In the genomic region with DNA sequence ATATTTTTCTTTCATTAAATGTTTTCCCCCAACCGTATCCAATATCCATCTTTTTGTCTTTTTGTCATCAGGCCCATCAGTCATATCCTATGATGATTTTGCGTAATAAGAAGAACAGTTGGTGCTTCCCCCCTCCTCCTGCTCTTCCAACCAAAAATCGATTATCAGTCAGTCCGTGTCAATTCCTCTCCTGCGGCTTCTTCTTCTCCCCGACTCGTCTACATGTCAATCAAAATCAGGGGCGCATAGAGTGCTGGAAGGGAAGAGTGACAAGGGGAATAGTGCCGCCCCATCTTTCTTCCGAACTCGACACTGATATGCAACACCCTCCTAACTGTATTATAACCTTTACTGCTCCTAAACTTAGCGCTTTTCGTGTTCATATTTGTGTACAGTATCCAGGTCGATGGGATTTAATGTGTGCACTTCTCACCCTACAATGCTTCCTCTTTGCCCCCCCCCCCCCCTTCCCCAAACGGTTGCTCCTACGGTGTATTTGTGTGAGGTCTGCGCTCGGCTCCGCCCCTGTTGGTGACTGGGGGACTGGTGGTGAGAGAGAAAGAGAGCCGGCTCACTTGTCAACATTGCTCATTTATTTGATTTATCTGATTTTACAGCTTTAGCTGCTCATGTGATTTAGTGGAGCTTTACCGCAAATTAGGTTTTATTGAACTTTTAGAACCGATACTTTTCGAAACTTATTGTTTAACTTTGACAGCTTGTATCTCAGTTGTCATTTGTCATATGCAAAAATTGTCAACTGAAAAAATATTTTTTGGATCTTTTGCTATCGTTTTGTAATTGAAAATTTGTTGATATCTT, we compare ENCODE assay signal across 2 worm cellular contexts.
TF ChIP-seq lines count a peak whose summit lies in the region.

No protein-coding gene starts in this region.

TF ChIP-seq in whole organism, L1 larva, 84 proteins besides CTCF, POLR2A, EP300 and RAD21 (continued from another document):
- TF ChIP-seq nhr-47 (tag; optimal IDR thresholded peaks at IDR 0.05; lab: Kevin White, UChicago): no peak

TF ChIP-seq in whole organism, L4 larva, 104 proteins besides CTCF, POLR2A, EP300 and RAD21 (continued from another document):
- TF ChIP-seq lin-1 (GFP tag; IDR thresholded peaks at IDR 0.05; lab: Robert Waterston, UW): 0 out of 2 replicates have a peak, but pooled peaks have one; percentile 26
- TF ChIP-seq saeg-2 (GFP tag; IDR thresholded peaks at IDR 0.05; lab: Robert Waterston, UW): 0 out of 2 replicates have a peak, but pooled peaks have one; percentile 13
- TF ChIP-seq T26A8.4 (GFP tag; IDR thresholded peaks at IDR 0.05; lab: Robert Waterston, UW): peak; percentile 26; the same call in 1 of the 2 replicates
- TF ChIP-seq set-16 (GFP tag; IDR thresholded peaks at IDR 0.05; lab: Robert Waterston, UW): peak; percentile 73
- no peak for TF ChIP-seq tag-97 (GFP tag; IDR thresholded peaks at IDR 0.05; lab: Robert Waterston, UW)
- TF ChIP-seq F49E8.2 (tag; optimal IDR thresholded peaks at IDR 0.05; lab: Kevin White, UChicago; ENCODE audit: borderline replicate concordance): no peak
- TF ChIP-seq nhr-28 (tag; optimal IDR thresholded peaks at IDR 0.05; lab: Kevin White, UChicago): peak; percentile 32
- no peak for TF ChIP-seq F10B5.3 (tag; optimal IDR thresholded peaks at IDR 0.05; lab: Kevin White, UChicago)
- peak; percentile 82 for TF ChIP-seq dmd-6 (GFP tag; IDR thresholded peaks at IDR 0.05; lab: Robert Waterston, UW)
- peak; percentile 73 for TF ChIP-seq hlh-11 (tag; optimal IDR thresholded peaks at IDR 0.05; lab: Kevin White, UChicago)
- no peak for TF ChIP-seq cey-2 (tag; optimal IDR thresholded peaks at IDR 0.05; lab: Kevin White, UChicago; ENCODE audit: borderline replicate concordance, insufficient read depth)
